Worm (Caenorhabditis elegans): ENCODE measurements around the gene osm-1.

Gene osm-1

ce11 chrX:16574303-16574702 is 33.8 kb downstream of the osm-1 start:
- no peak for TF ChIP-seq hlh-30 (tag; optimal IDR thresholded peaks at IDR 0.05; ENCODE audit: insufficient read depth)

ce11 chrX:16575262-16575661 is 34.8 kb downstream of the osm-1 start:
- TF ChIP-seq gmeb-2 (tag; optimal IDR thresholded peaks at IDR 0.05) (no peak), hlh-30 (tag; optimal IDR thresholded peaks at IDR 0.05; ENCODE audit: insufficient read depth) (no peak), elt-4 (tag; optimal IDR thresholded peaks at IDR 0.05) (no peak), unc-3 (GFP tag; conservative IDR thresholded peaks at IDR 0.05) (no peak), unc-3 (tag; optimal IDR thresholded peaks at IDR 0.05) (no peak), C38D4.7 (GFP tag; optimal IDR thresholded peaks at IDR 0.05) (no peak), T23F11.4 (GFP tag; optimal IDR thresholded peaks at IDR 0.05) (no peak), ref-2 (tag; optimal IDR thresholded peaks at IDR 0.05) (no peak), sox-2 (GFP tag; IDR thresholded peaks at IDR 0.05) (no peak), mec-3 (tag; optimal IDR thresholded peaks at IDR 0.05; ENCODE audit: borderline replicate concordance) (no peak), K02D7.2 (tag; optimal IDR thresholded peaks at IDR 0.05) (no peak), dmd-4 (tag; optimal IDR thresholded peaks at IDR 0.05; ENCODE audit: borderline replicate concordance) (no peak), pag-3 (tag; optimal IDR thresholded peaks at IDR 0.05; ENCODE audit: borderline replicate concordance) (no peak), pat-9 (tag; optimal IDR thresholded peaks at IDR 0.05) (no peak), pros-1 (tag; optimal IDR thresholded peaks at IDR 0.05) (no peak), pha-4 (tag; optimal IDR thresholded peaks at IDR 0.05) (no peak), zip-5 (tag; optimal IDR thresholded peaks at IDR 0.05) (no peak), sox-4 (tag; optimal IDR thresholded peaks at IDR 0.05) (no peak), pha-2 (tag; optimal IDR thresholded peaks at IDR 0.05) (no peak), pqm-1 (tag; optimal IDR thresholded peaks at IDR 0.05) (no peak)

ce11 chrX:16579303-16579795 is 38.9 kb downstream of the osm-1 start, which contains the start of gene ser-1:
TSS of gene ser-1 (plus strand) at chrX:16579745.
- TF ChIP-seq pha-4 (tag; optimal IDR thresholded peaks at IDR 0.05) (no peak), ceh-48 (tag; optimal IDR thresholded peaks at IDR 0.05) (no peak), mec-3 (tag; optimal IDR thresholded peaks at IDR 0.05; ENCODE audit: borderline replicate concordance) (peak; percentile 17), hlh-13 (GFP tag; optimal IDR thresholded peaks at IDR 0.05) (no peak), tbx-7 (tag; optimal IDR thresholded peaks at IDR 0.05) (no peak), hlh-6 (tag; optimal IDR thresholded peaks at IDR 0.05) (no peak), fkh-6 (tag; optimal IDR thresholded peaks at IDR 0.05) (no peak), ceh-18 (tag; optimal IDR thresholded peaks at IDR 0.05) (peak; percentile 9), hlh-8 (tag; optimal IDR thresholded peaks at IDR 0.05) (no peak)

- TF ChIP-seq eyg-1 (tag; optimal IDR thresholded peaks at IDR 0.05): no peak
- TF ChIP-seq K02D7.2 (tag; optimal IDR thresholded peaks at IDR 0.05): no peak
- no peak for TF ChIP-seq nhr-11 (tag; optimal IDR thresholded peaks at IDR 0.05)
- TF ChIP-seq ceh-14 (tag; optimal IDR thresholded peaks at IDR 0.05): no peak
- TF ChIP-seq lim-6 (tag; optimal IDR thresholded peaks at IDR 0.05): no peak
- TF ChIP-seq fkh-6 (tag; optimal IDR thresholded peaks at IDR 0.05): no peak
- TF ChIP-seq ceh-45 (GFP tag; IDR thresholded peaks at IDR 0.05): no peak
- no peak for TF ChIP-seq lin-11 (tag; optimal IDR thresholded peaks at IDR 0.05)
- no peak for TF ChIP-seq nfya-1 (tag; optimal IDR thresholded peaks at IDR 0.05)
- no peak for TF ChIP-seq che-1 (tag; optimal IDR thresholded peaks at IDR 0.05)
- no peak for TF ChIP-seq odd-2 (tag; optimal IDR thresholded peaks at IDR 0.05)
- no peak for TF ChIP-seq hlh-15 (tag; optimal IDR thresholded peaks at IDR 0.05)
Measured at ce11 chrX:16588102-16588501, 47.6 kb downstream of the osm-1 start.

Measured in whole organism, late embryonic.